Worm (Caenorhabditis elegans): ENCODE measurements around the gene gldi-9.

gldi-9 gene

DNA sequence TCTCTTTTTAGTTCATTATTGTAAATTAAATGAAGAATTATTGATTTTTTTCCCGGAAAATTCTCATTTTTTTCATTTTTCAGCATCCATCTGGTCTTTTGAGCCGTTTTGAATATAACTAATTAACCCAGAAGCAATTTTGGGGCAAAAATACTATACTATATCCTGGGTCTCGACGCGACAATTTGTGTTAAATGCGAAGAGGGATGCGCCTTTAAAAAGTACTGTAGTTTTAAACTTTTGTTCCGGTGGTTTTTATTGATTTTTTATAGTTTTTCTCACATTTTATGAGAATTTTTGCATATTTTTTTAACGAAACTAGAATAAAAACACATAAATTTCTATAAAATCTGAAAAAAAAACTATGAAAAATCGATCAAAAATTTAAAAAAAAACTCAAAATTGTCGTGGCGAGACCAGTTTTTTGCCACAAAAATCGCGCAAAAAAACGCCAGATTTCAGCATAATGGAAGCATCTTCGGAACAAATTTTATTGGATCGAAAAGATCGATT is 31.9 kb upstream of the gldi-9 start, which contains the start of gene tbcc-1 (continued):
- no peak for TF ChIP-seq ztf-22 (GFP tag; optimal IDR thresholded peaks at IDR 0.05)
- TF ChIP-seq tbx-9 (tag; optimal IDR thresholded peaks at IDR 0.05; ENCODE audit: borderline replicate concordance): no peak
- no peak for TF ChIP-seq nhr-90 (tag; optimal IDR thresholded peaks at IDR 0.05)
- no peak for TF ChIP-seq mel-28 (tag; optimal IDR thresholded peaks at IDR 0.05; ENCODE audit: borderline replicate concordance)
- TF ChIP-seq hmg-1.2 (GFP tag; IDR thresholded peaks at IDR 0.05): no peak
- no peak for TF ChIP-seq dox-1 (GFP tag; IDR thresholded peaks at IDR 0.05)
- TF ChIP-seq egl-44 (GFP tag; IDR thresholded peaks at IDR 0.05): no peak
- TF ChIP-seq unc-62 (GFP tag; optimal IDR thresholded peaks at IDR 0.05): no peak
- no peak for TF ChIP-seq hsf-1 (GFP tag; IDR thresholded peaks at IDR 0.05)
- TF ChIP-seq B0336.3 (GFP tag; IDR thresholded peaks at IDR 0.05): no peak
- TF ChIP-seq chd-7 (tag; optimal IDR thresholded peaks at IDR 0.05): no peak
- no peak for TF ChIP-seq madf-8 (GFP tag; conservative IDR thresholded peaks at IDR 0.05)
- no peak for TF ChIP-seq lin-35 (GFP tag; optimal IDR thresholded peaks at IDR 0.05)
- no peak for TF ChIP-seq hlh-26 (GFP tag; conservative IDR thresholded peaks at IDR 0.05)
- no peak for TF ChIP-seq ets-4 (GFP tag; optimal IDR thresholded peaks at IDR 0.05)
- no peak for TF ChIP-seq Y95B8A.8 (GFP tag; IDR thresholded peaks at IDR 0.05)
- TF ChIP-seq K11D2.4 (GFP tag; IDR thresholded peaks at IDR 0.05): no peak
- no peak for TF ChIP-seq nhr-27 (tag; optimal IDR thresholded peaks at IDR 0.05)
- TF ChIP-seq somi-1 (GFP tag; optimal IDR thresholded peaks at IDR 0.05): no peak
- TF ChIP-seq lsl-1 (GFP tag; optimal IDR thresholded peaks at IDR 0.05): peak; percentile 58
- no peak for TF ChIP-seq lin-40 (tag; optimal IDR thresholded peaks at IDR 0.05)
- TF ChIP-seq sptf-2 (GFP tag; optimal IDR thresholded peaks at IDR 0.05): no peak
- TF ChIP-seq hrde-1 (tag; optimal IDR thresholded peaks at IDR 0.05; ENCODE audit: borderline replicate concordance): peak; percentile 46
- no peak for TF ChIP-seq F52B5.7 (tag; optimal IDR thresholded peaks at IDR 0.05)
- TF ChIP-seq F39B2.1 (GFP tag; IDR thresholded peaks at IDR 0.05): no peak
- no peak for TF ChIP-seq fkh-3 (tag; optimal IDR thresholded peaks at IDR 0.05)

DNA sequence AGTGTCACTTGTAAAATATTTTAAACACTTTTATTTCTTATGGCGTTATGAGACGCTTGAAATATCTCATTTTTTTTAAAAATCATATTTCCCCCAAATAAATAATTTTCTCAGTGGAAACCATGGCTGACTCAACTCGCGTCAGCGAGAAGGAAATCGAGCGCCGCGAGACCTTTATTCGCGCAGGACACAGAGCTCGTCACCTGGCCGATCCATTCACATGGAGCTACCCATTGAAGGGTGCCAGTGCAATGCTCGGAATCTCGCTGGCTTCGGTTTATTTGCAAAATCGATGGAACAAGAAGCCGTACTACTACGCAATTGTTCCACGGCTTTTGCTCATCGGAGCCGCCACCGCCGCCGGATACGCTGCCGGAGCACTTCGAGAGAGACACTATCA is 30.6 kb upstream of the gldi-9 start, which contains the start of gene nduc-2:
Gene nduc-2, plus strand, starts transcription at position 113 of the 400 bp plus-strand sequence.
- TF ChIP-seq efl-1 (GFP tag; optimal IDR thresholded peaks at IDR 0.05): no peak
- peak; percentile 64 for TF ChIP-seq zfh-2 (GFP tag; conservative IDR thresholded peaks at IDR 0.05)
- TF ChIP-seq aptf-2 (GFP tag; conservative IDR thresholded peaks at IDR 0.05): no peak
- no peak for TF ChIP-seq hlh-26 (GFP tag; conservative IDR thresholded peaks at IDR 0.05)
- TF ChIP-seq dox-1 (GFP tag; IDR thresholded peaks at IDR 0.05): peak; percentile 22; the same call in 1 of the 2 replicates
- TF ChIP-seq nfya-2 (GFP tag; IDR thresholded peaks at IDR 0.05): no peak
- TF ChIP-seq attf-6 (GFP tag; IDR thresholded peaks at IDR 0.05): 0 out of 2 replicates have a peak, but pooled peaks have one; percentile 54
- TF ChIP-seq B0261.1 (tag; optimal IDR thresholded peaks at IDR 0.05): no peak
- TF ChIP-seq Y95B8A.8 (GFP tag; IDR thresholded peaks at IDR 0.05): no peak
- peak; percentile 5 for TF ChIP-seq repo-1 (tag; optimal IDR thresholded peaks at IDR 0.05)
- TF ChIP-seq sptf-2 (GFP tag; optimal IDR thresholded peaks at IDR 0.05): no peak
- peak; percentile 13 for TF ChIP-seq F52B5.7 (tag; optimal IDR thresholded peaks at IDR 0.05)
- TF ChIP-seq mcd-1 (GFP tag; IDR thresholded peaks at IDR 0.05): peak; percentile 69
- no peak for TF ChIP-seq F49E8.2 (tag; optimal IDR thresholded peaks at IDR 0.05; ENCODE audit: insufficient read depth)
- no peak for TF ChIP-seq B0035.1 (tag; optimal IDR thresholded peaks at IDR 0.05)
- TF ChIP-seq attf-5 (GFP tag; optimal IDR thresholded peaks at IDR 0.05): no peak
- TF ChIP-seq lsy-27 (tag; optimal IDR thresholded peaks at IDR 0.05; ENCODE audit: borderline replicate concordance, insufficient read depth): no peak
- no peak for TF ChIP-seq madf-8 (GFP tag; conservative IDR thresholded peaks at IDR 0.05)
- TF ChIP-seq attf-3 (GFP tag; conservative IDR thresholded peaks at IDR 0.05): no peak
- no peak for TF ChIP-seq bed-1 (GFP tag; IDR thresholded peaks at IDR 0.05)
- peak; percentile 70; the same call in 1 of the 2 replicates for TF ChIP-seq B0336.3 (GFP tag; IDR thresholded peaks at IDR 0.05)
- TF ChIP-seq dpl-1 (GFP tag; optimal IDR thresholded peaks at IDR 0.05): no peak
- no peak for TF ChIP-seq tlf-1 (GFP tag; optimal IDR thresholded peaks at IDR 0.05)
- peak; percentile 13 for TF ChIP-seq zim-3 (tag; optimal IDR thresholded peaks at IDR 0.05)
- peak; percentile 62 for TF ChIP-seq madf-6 (GFP tag; IDR thresholded peaks at IDR 0.05)
- no peak for TF ChIP-seq akir-1 (GFP tag; optimal IDR thresholded peaks at IDR 0.05)
- TF ChIP-seq ceh-58 (GFP tag; IDR thresholded peaks at IDR 0.05): 0 out of 2 replicates have a peak, but pooled peaks have one; percentile 9
- no peak for TF ChIP-seq F39B2.1 (GFP tag; IDR thresholded peaks at IDR 0.05)
- TF ChIP-seq atf-7 (tag; optimal IDR thresholded peaks at IDR 0.05): no peak

Data from whole organism, young adult.